Fruit fly (Drosophila melanogaster): ENCODE data around the gene p38a.

p38a gene

dm6 chr3R:24100717-24101116 lies 51.4 kb downstream of the p38a start (continued):
- TF ChIP-seq CG2889 (GFP tag; IDR thresholded peaks at IDR 0.05), result no peak
- no peak for TF ChIP-seq Camta (GFP tag; optimal IDR thresholded peaks at IDR 0.05)
- 0 out of 2 replicates have a peak, but pooled peaks have one; percentile 15 for TF ChIP-seq CG14667 (GFP tag; IDR thresholded peaks at IDR 0.05)
- no peak for TF ChIP-seq hbn (GFP tag; IDR thresholded peaks at IDR 0.05; ENCODE audit: partially characterized antibody)
- no peak for TF ChIP-seq Elba2 (GFP tag; optimal IDR thresholded peaks at IDR 0.05)
- no peak for TF ChIP-seq CG8388 (GFP tag; optimal IDR thresholded peaks at IDR 0.05)
- TF ChIP-seq Scr (GFP tag; IDR thresholded peaks at IDR 0.05; ENCODE audit: partially characterized antibody), result no peak
- TF ChIP-seq CoRest (tag; optimal IDR thresholded peaks at IDR 0.05), result peak; percentile 21
- TF ChIP-seq seq (GFP tag; IDR thresholded peaks at IDR 0.05), result no peak
- TF ChIP-seq CG11398 (GFP tag; optimal IDR thresholded peaks at IDR 0.05), result no peak
- TF ChIP-seq CG17361 (GFP tag; IDR thresholded peaks at IDR 0.05), result 0 out of 3 replicates have a peak, but pooled peaks have one; percentile 21
- no peak for TF ChIP-seq CG5245 (GFP tag; optimal IDR thresholded peaks at IDR 0.05)
- TF ChIP-seq tx (GFP tag; optimal IDR thresholded peaks at IDR 0.05), result no peak
- no peak for TF ChIP-seq sr (GFP tag; IDR thresholded peaks at IDR 0.05)
- no peak for TF ChIP-seq CG2129 (GFP tag; IDR thresholded peaks at IDR 0.05; ENCODE audit: partially characterized antibody)
- no peak for TF ChIP-seq CG34376 (GFP tag; optimal IDR thresholded peaks at IDR 0.05)
- TF ChIP-seq shn (GFP tag; optimal IDR thresholded peaks at IDR 0.05), result no peak
- TF ChIP-seq CG30431 (GFP tag; optimal IDR thresholded peaks at IDR 0.05), result no peak
- TF ChIP-seq CG3838 (GFP tag; optimal IDR thresholded peaks at IDR 0.05), result no peak
- no peak for TF ChIP-seq B-H1 (GFP tag; IDR thresholded peaks at IDR 0.05)
- no peak for TF ChIP-seq Taf1 (GFP tag; IDR thresholded peaks at IDR 0.05)
- TF ChIP-seq insv (GFP tag; optimal IDR thresholded peaks at IDR 0.05), result no peak
- no peak for TF ChIP-seq ato (GFP tag; IDR thresholded peaks at IDR 0.05; ENCODE audit: partially characterized antibody)
- TF ChIP-seq NFAT (GFP tag; IDR thresholded peaks at IDR 0.05), result no peak
- no peak for TF ChIP-seq CG1792 (GFP tag; optimal IDR thresholded peaks at IDR 0.05)
- no peak for TF ChIP-seq CG18599 (GFP tag; optimal IDR thresholded peaks at IDR 0.05)
- TF ChIP-seq CG1602 (GFP tag; optimal IDR thresholded peaks at IDR 0.05), result no peak
- peak; percentile 40; the same call in 1 of the 2 replicates for TF ChIP-seq Atf6 (GFP tag; IDR thresholded peaks at IDR 0.05)
- TF ChIP-seq dati (GFP tag; IDR thresholded peaks at IDR 0.05), result no peak
- TF ChIP-seq CG13424 (tag; optimal IDR thresholded peaks at IDR 0.05), result peak; percentile 9
- no peak for TF ChIP-seq CG33557 (GFP tag; optimal IDR thresholded peaks at IDR 0.05)
- peak; percentile 49 for TF ChIP-seq Ets65A (GFP tag)
- no peak for TF ChIP-seq gfzf (GFP tag; optimal IDR thresholded peaks at IDR 0.05)
- no peak for TF ChIP-seq emc (GFP tag; optimal IDR thresholded peaks at IDR 0.05)
- no peak for TF ChIP-seq CG10959 (GFP tag; IDR thresholded peaks at IDR 0.05)
- TF ChIP-seq Doc3 (GFP tag; IDR thresholded peaks at IDR 0.05; ENCODE audit: partially characterized antibody), result no peak
- TF ChIP-seq CG9215 (GFP tag; IDR thresholded peaks at IDR 0.05), result no peak
- TF ChIP-seq Mes4 (GFP tag; optimal IDR thresholded peaks at IDR 0.05), result no peak
